Worm (Caenorhabditis elegans) whole organism, L1 larva: ENCODE results near the gene clec-61.

ENCODE experiments used
- C04F5.9 ChIP-seq: sonication (generic microtip); optimal IDR thresholded peaks from 2 replicates; lab custom pipeline; 2016; ENCODE audit warnings: missing genetic modification characterization, missing compliant biosample characterization
- C34B4.2 ChIP-seq: sonication (generic microtip); optimal IDR thresholded peaks from 2 replicates; lab custom pipeline; 2017; ENCODE audit warnings: mild to moderate bottlenecking, missing genetic modification characterization, missing compliant biosample characterization
- F16B12.6 ChIP-seq: fragments of 150-350 bp; optimal IDR thresholded peaks from 2 replicates; lab custom pipeline; 2014; ENCODE audit warnings: missing biosample characterization, missing genetic modification characterization
- Y116A8C.19 ChIP-seq: sonication (generic microtip); optimal IDR thresholded peaks from 2 replicates; lab custom pipeline; 2016; ENCODE audit warnings: missing compliant biosample characterization, missing genetic modification characterization, borderline replicate concordance
- aly-2 ChIP-seq: fragments of 150-350 bp; optimal IDR thresholded peaks from 2 replicates; lab custom pipeline; 2014; ENCODE audit warnings: missing biosample characterization, missing genetic modification characterization
- blmp-1 ChIP-seq: fragments of 150-350 bp; optimal IDR thresholded peaks from 2 replicates; lab custom pipeline; 2014; ENCODE audit warnings: missing biosample characterization, missing genetic modification characterization
- ceh-63 ChIP-seq: fragments of 200-800 bp; sonication (Bioruptor generic); optimal IDR thresholded peaks from 2 replicates; lab custom pipeline; 2018; ENCODE audit warnings: mild to moderate bottlenecking, missing genetic modification characterization, missing compliant biosample characterization
- ceh-82 ChIP-seq, 3 experiments: fragments of 150-350 bp in 1 of 3; sonication (generic microtip) in 2 of 3; optimal IDR thresholded peaks; 2 replicates each; lab custom pipeline; 2014 to 2017; ENCODE audit warnings: missing biosample characterization in 3 of 3, missing genetic modification characterization in 3 of 3
- ceh-88 ChIP-seq: fragments of 200-800 bp; sonication (Bioruptor generic); IDR thresholded peaks from 2 replicates; pipeline ENCODE4 v1.3.6; 2022; ENCODE audit warnings: missing genetic modification characterization, missing compliant biosample characterization
- efl-1 ChIP-seq, 4 experiments: fragments of 150-350 bp; optimal IDR thresholded peaks in 3 of 4; peaks in 1 of 4; 1 replicate in 1 of 4; 2 replicates in 3 of 4; lab custom pipeline; 2014; ENCODE audit warnings: missing biosample characterization in 2 of 4, missing genetic modification characterization in 2 of 4, missing genetic modification reagents in 2 of 4
- elt-3 ChIP-seq, 6 experiments: fragments of 150-350 bp in 1 of 6; sonication (generic microtip); optimal IDR thresholded peaks; 2 replicates each; lab custom pipeline; 2017 to 2018; ENCODE audit warnings: missing biosample characterization in 6 of 6, missing genetic modification characterization in 6 of 6, inconsistent platforms in 1 of 6
- ets-5 ChIP-seq: fragments of 200-800 bp; sonication (Bioruptor generic); IDR thresholded peaks from 2 replicates; pipeline ENCODE4 v1.3.6; 2022; ENCODE audit warnings: missing genetic modification characterization, missing compliant biosample characterization
- fos-1 ChIP-seq: fragments of 150-350 bp; optimal IDR thresholded peaks from 2 replicates; lab custom pipeline; 2014; ENCODE audit warnings: missing biosample characterization, missing genetic modification characterization
- grh-1 ChIP-seq: fragments of 200-800 bp; sonication (Bioruptor generic); IDR thresholded peaks from 2 replicates; pipeline ENCODE4 v1.3.6; 2022; ENCODE audit warnings: missing genetic modification reagents, missing genetic modification characterization, missing compliant biosample characterization
- hlh-17 ChIP-seq: fragments of 200-800 bp; sonication (Bioruptor generic); optimal IDR thresholded peaks from 2 replicates; lab custom pipeline; 2018; ENCODE audit warnings: missing genetic modification characterization, mild to moderate bottlenecking, missing compliant biosample characterization, moderate library complexity, borderline replicate concordance
- hlh-4 ChIP-seq: sonication (generic microtip); optimal IDR thresholded peaks from 2 replicates; lab custom pipeline; 2016; ENCODE audit warnings: mild to moderate bottlenecking, missing genetic modification characterization, missing compliant biosample characterization
- irx-1 ChIP-seq: sonication (generic microtip); optimal IDR thresholded peaks from 2 replicates; lab custom pipeline; 2016; ENCODE audit warnings: missing genetic modification characterization, missing compliant biosample characterization
- isw-1 ChIP-seq: fragments of 200-800 bp; sonication (Bioruptor generic); IDR thresholded peaks from 2 replicates; pipeline ENCODE4 v1.3.6; 2022; ENCODE audit warnings: missing genetic modification characterization, missing compliant biosample characterization
- lin-14 ChIP-seq: fragments of 200-800 bp; sonication (Bioruptor generic); optimal IDR thresholded peaks from 2 replicates; lab custom pipeline; 2018; ENCODE audit warnings: mild to moderate bottlenecking, missing genetic modification characterization, moderate library complexity, missing compliant biosample characterization
- lin-15B ChIP-seq: fragments of 150-350 bp; sonication (generic microtip); optimal IDR thresholded peaks from 3 replicates; lab custom pipeline; 2014; ENCODE audit warnings: missing biosample characterization, missing genetic modification characterization
- lin-35 ChIP-seq, 2 experiments: fragments of 150-350 bp; optimal IDR thresholded peaks; 2 replicates each; lab custom pipeline; 2014; ENCODE audit warnings: missing biosample characterization in 2 of 2, missing genetic modification characterization in 2 of 2, missing genetic modification reagents in 2 of 2
- lin-39 ChIP-seq: fragments of 150-350 bp; optimal IDR thresholded peaks from 2 replicates; lab custom pipeline; 2014; ENCODE audit warnings: missing biosample characterization, missing genetic modification reagents, missing genetic modification characterization
- lir-3 ChIP-seq: sonication (generic microtip); optimal IDR thresholded peaks from 2 replicates; lab custom pipeline; 2016; ENCODE audit warnings: mild to moderate bottlenecking, missing genetic modification characterization, moderate library complexity, missing compliant biosample characterization; ENCODE audit not compliant: poor library complexity
- lsy-2 ChIP-seq, 2 experiments: fragments of 150-350 bp; optimal IDR thresholded peaks; 2 replicates each; lab custom pipeline; 2014; ENCODE audit warnings: missing biosample characterization in 2 of 2, missing genetic modification characterization in 2 of 2
- mdl-1 ChIP-seq, 2 experiments: fragments of 150-350 bp; optimal IDR thresholded peaks; 2 replicates each; lab custom pipeline; 2014 to 2017; ENCODE audit warnings: missing biosample characterization in 2 of 2, missing genetic modification characterization in 2 of 2, inconsistent platforms in 1 of 2
- mep-1 ChIP-seq: fragments of 150-350 bp; optimal IDR thresholded peaks from 2 replicates; lab custom pipeline; 2014; ENCODE audit warnings: missing biosample characterization, missing genetic modification characterization
- nhr-12 ChIP-seq: sonication (generic microtip); optimal IDR thresholded peaks from 2 replicates; lab custom pipeline; 2017; ENCODE audit warnings: missing biosample characterization, missing genetic modification characterization
- nhr-19 ChIP-seq: fragments of 200-800 bp; sonication (Bioruptor generic); conservative IDR thresholded peaks from 2 replicates; pipeline ENCODE4 v1.3.6; 2022; ENCODE audit warnings: missing genetic modification characterization, missing compliant biosample characterization
- nhr-20 ChIP-seq: sonication (generic microtip); optimal IDR thresholded peaks from 2 replicates; lab custom pipeline; 2016; ENCODE audit warnings: mild to moderate bottlenecking, missing genetic modification characterization, missing compliant biosample characterization
- nhr-237 ChIP-seq: fragments of 150-350 bp; optimal IDR thresholded peaks from 2 replicates; lab custom pipeline; 2014; ENCODE audit warnings: missing biosample characterization, missing genetic modification characterization
- nhr-28 ChIP-seq: fragments of 150-350 bp; optimal IDR thresholded peaks from 2 replicates; lab custom pipeline; 2014; ENCODE audit warnings: missing biosample characterization, missing genetic modification characterization
- nhr-47 ChIP-seq: sonication (generic microtip); optimal IDR thresholded peaks from 2 replicates; lab custom pipeline; 2016; ENCODE audit warnings: mild to moderate bottlenecking, missing genetic modification characterization, moderate library complexity, missing compliant biosample characterization
- nhr-71 ChIP-seq: sonication (generic microtip); optimal IDR thresholded peaks from 2 replicates; lab custom pipeline; 2016; ENCODE audit warnings: mild to moderate bottlenecking, missing genetic modification characterization, moderate library complexity, missing compliant biosample characterization
- nhr-77 ChIP-seq: fragments of 150-350 bp; optimal IDR thresholded peaks from 2 replicates; lab custom pipeline; 2014; ENCODE audit warnings: missing biosample characterization, missing genetic modification characterization
- nhr-84 ChIP-seq: sonication (generic microtip); optimal IDR thresholded peaks from 2 replicates; lab custom pipeline; 2017; ENCODE audit warnings: missing biosample characterization, missing genetic modification characterization
- nhr-85 ChIP-seq: sonication (generic microtip); peaks from one replicate; lab custom pipeline; 2016; ENCODE audit warnings: missing genetic modification characterization, inconsistent platforms, missing compliant biosample characterization
- nhr-90 ChIP-seq: sonication (generic microtip); optimal IDR thresholded peaks from 2 replicates; lab custom pipeline; 2016; ENCODE audit warnings: mild to moderate bottlenecking, missing genetic modification characterization, missing compliant biosample characterization; ENCODE audit not compliant: poor library complexity
- pqm-1 ChIP-seq: sonication (generic microtip); optimal IDR thresholded peaks from 3 replicates; lab custom pipeline; 2017; ENCODE audit warnings: missing biosample characterization, missing genetic modification characterization
- rnt-1 ChIP-seq: sonication (generic microtip); optimal IDR thresholded peaks from 2 replicates; lab custom pipeline; 2016; ENCODE audit warnings: mild to moderate bottlenecking, missing genetic modification characterization, moderate library complexity, missing compliant biosample characterization
- skn-1 ChIP-seq: fragments of 150-350 bp; optimal IDR thresholded peaks from 2 replicates; lab custom pipeline; 2014; ENCODE audit warnings: missing biosample characterization, missing genetic modification characterization
- snpc-4 ChIP-seq: fragments of 150-350 bp; optimal IDR thresholded peaks from 2 replicates; lab custom pipeline; 2014; ENCODE audit warnings: missing biosample characterization, missing genetic modification characterization
- snu-23 ChIP-seq: sonication (generic microtip); optimal IDR thresholded peaks from 2 replicates; lab custom pipeline; 2016; ENCODE audit warnings: missing genetic modification characterization, missing compliant biosample characterization
- sox-4 ChIP-seq: sonication (generic microtip); optimal IDR thresholded peaks from 2 replicates; lab custom pipeline; 2016; ENCODE audit warnings: missing genetic modification characterization, missing compliant biosample characterization
- sup-37 ChIP-seq: fragments of 200-800 bp; sonication (Bioruptor generic); optimal IDR thresholded peaks from 2 replicates; lab custom pipeline; 2018; ENCODE audit warnings: mild to moderate bottlenecking, missing genetic modification characterization, missing compliant biosample characterization
- swsn-7 ChIP-seq: sonication (generic microtip); optimal IDR thresholded peaks from 2 replicates; lab custom pipeline; 2016; ENCODE audit warnings: missing genetic modification characterization, missing compliant biosample characterization
- tbx-2 ChIP-seq: sonication (generic microtip); optimal IDR thresholded peaks from 2 replicates; lab custom pipeline; 2016; ENCODE audit warnings: missing genetic modification characterization, missing compliant biosample characterization
- tlp-1 ChIP-seq: fragments of 150-350 bp; optimal IDR thresholded peaks from 2 replicates; lab custom pipeline; 2014; ENCODE audit warnings: missing biosample characterization, missing genetic modification characterization
- xbp-1 ChIP-seq: sonication (generic microtip); optimal IDR thresholded peaks from 2 replicates; lab custom pipeline; 2016; ENCODE audit warnings: missing genetic modification characterization, missing compliant biosample characterization
- zag-1 ChIP-seq: fragments of 150-350 bp; optimal IDR thresholded peaks from 2 replicates; lab custom pipeline; 2014; ENCODE audit warnings: missing biosample characterization, missing genetic modification characterization

clec-61 gene

DNA sequence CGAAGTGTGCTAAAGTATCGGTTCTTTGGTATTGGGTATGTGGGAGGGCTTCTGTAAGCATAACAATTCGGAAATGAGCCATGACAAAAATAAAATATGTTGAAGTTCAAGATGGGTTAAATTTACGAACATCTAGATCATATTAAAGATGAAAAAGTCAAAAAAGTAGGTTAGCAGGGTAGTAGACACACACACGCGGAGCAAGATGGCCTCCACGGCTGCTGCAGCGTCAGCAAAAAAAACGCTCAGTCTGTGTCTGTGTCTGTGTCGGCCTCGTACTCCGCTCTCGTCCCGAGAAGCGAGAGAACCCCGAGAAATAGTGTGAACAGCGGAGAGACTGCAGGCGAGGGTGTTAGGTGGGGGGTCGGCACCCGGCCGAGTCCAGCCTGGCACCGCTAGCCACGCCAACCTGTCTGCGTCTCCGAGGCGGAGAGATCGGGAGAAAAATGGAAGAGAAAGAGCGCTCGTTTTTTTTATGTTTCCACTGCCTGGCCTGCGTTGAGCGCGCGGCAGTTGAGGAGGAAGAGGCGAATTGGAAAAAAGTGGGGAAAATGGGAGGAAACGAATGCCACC is 12.2 kb upstream of the clec-61 start, which contains the start of gene myrf-1 (continued):
- TF ChIP-seq nhr-12 (no peak), nhr-71 (peak; percentile 91), fos-1 (tag; lab: Kevin White, UChicago) (peak; percentile 30), sox-4 (tag; lab: Kevin White, UChicago) (peak; percentile 54), nhr-84 (tag; lab: Kevin White, UChicago) (no peak), ceh-63 (GFP tag; lab: Kevin White, UChicago) (no peak), hlh-17 (GFP tag; lab: Kevin White, UChicago) (no peak), tbx-2 (tag; lab: Kevin White, UChicago) (peak; percentile 85), sup-37 (GFP tag; lab: Kevin White, UChicago) (no peak), snpc-4 (tag; lab: Kevin White, UChicago) (peak; percentile 48), lsy-2 (tag; optimal IDR thresholded peaks at IDR 0.05; lab: Kevin White, UChicago) (peak; percentile 68 to 76), aly-2 (tag; lab: Kevin White, UChicago) (no peak), lin-39 (tag; lab: Kevin White, UChicago) (no peak), nhr-85 (peak; percentile 99), F16B12.6 (tag; lab: Kevin White, UChicago) (peak; percentile 13), lin-15B (tag; lab: Kevin White, UChicago) (peak; percentile 15), C34B4.2 (tag; lab: Kevin White, UChicago) (no peak), nhr-47 (tag; lab: Kevin White, UChicago) (peak; percentile 85), nhr-28 (no peak), isw-1 (GFP tag; lab: Robert Waterston, UW) (peak; percentile 66), pqm-1 (tag; lab: Kevin White, UChicago) (no peak), zag-1 (tag; lab: Kevin White, UChicago) (no peak), lir-3 (peak; percentile 58), lin-14 (GFP tag; lab: Kevin White, UChicago) (peak; percentile 97), C04F5.9 (tag; lab: Kevin White, UChicago) (no peak), nhr-237 (tag; lab: Kevin White, UChicago) (peak; percentile 51), grh-1 (peak; percentile 64), ets-5 (GFP tag; lab: Robert Waterston, UW) (no peak), hlh-4 (tag; lab: Kevin White, UChicago) (no peak), mdl-1 (tag; optimal IDR thresholded peaks at IDR 0.05; lab: Kevin White, UChicago) (peak in 1 of 2 experiments; percentile 83), swsn-7 (tag; lab: Kevin White, UChicago) (peak; percentile 89), mep-1 (tag; lab: Kevin White, UChicago) (peak; percentile 73), ceh-88 (GFP tag; lab: Robert Waterston, UW) (no peak)

DNA sequence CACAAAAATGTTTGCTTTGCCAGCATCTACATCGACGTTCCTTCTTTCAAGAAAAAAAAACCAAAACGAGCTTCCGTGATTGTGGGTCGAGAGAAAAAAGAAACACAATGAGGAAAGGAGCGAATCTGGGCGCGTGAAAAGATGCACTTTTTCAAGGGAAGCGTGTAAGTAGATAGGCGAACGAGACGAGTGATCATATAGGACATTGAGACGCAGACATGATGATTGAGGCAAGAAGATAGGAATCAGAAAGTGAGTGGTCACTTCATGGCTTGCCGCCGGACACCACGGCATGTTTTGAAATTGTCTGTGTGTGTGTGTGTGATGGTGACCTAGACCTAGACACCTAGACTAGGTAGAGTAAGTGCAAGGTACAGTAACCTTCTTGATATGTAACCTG is 11.2 kb upstream of the clec-61 start:
- TF ChIP-seq mdl-1 (tag; optimal IDR thresholded peaks at IDR 0.05; lab: Kevin White, UChicago) (peak in 1 of 2 experiments; percentile 65), efl-1 (optimal IDR thresholded peaks at IDR 0.05; lab: Kevin White, UChicago) (peak; percentile 19 to 24), efl-1 (GFP tag; optimal IDR thresholded peaks at IDR 0.05 in 1 of 2; lab: Kevin White, UChicago) (no peak), nhr-19 (GFP tag; lab: Robert Waterston, UW) (no peak), rnt-1 (tag; lab: Kevin White, UChicago) (peak; percentile 71), lsy-2 (tag; optimal IDR thresholded peaks at IDR 0.05; lab: Kevin White, UChicago) (peak; percentile 18 to 41), blmp-1 (tag; lab: Kevin White, UChicago) (peak; percentile 94), lin-35 (GFP tag; optimal IDR thresholded peaks at IDR 0.05; lab: Kevin White, UChicago) (peak; percentile 20 to 31), mep-1 (tag; lab: Kevin White, UChicago) (peak; percentile 62), skn-1 (tag; lab: Kevin White, UChicago) (peak; percentile 8), nhr-85 (peak; percentile 94), Y116A8C.19 (tag; lab: Kevin White, UChicago) (no peak), nhr-84 (tag; lab: Kevin White, UChicago) (no peak), elt-3 (tag; optimal IDR thresholded peaks at IDR 0.05; lab: Kevin White, UChicago) (peak in 2 of 6 experiments; percentile 26 to 57), nhr-90 (tag; lab: Kevin White, UChicago) (peak; percentile 1), irx-1 (tag; lab: Kevin White, UChicago) (peak; percentile 33), snu-23 (GFP tag; lab: Kevin White, UChicago) (peak; percentile 59), tlp-1 (no peak), xbp-1 (tag; lab: Kevin White, UChicago) (peak; percentile 4), swsn-7 (tag; lab: Kevin White, UChicago) (peak; percentile 22), nhr-71 (peak; percentile 58), lin-14 (GFP tag; lab: Kevin White, UChicago) (peak; percentile 92), hlh-17 (GFP tag; lab: Kevin White, UChicago) (no peak), nhr-20 (peak; percentile 61), nhr-77 (tag; lab: Kevin White, UChicago) (peak; percentile 11), ceh-82 (tag; optimal IDR thresholded peaks at IDR 0.05; lab: Kevin White, UChicago) (peak in 1 of 3 experiments; percentile 40)
